Fruit fly (Drosophila melanogaster): ENCODE measurements around the gene Pak3.

- no peak for TF ChIP-seq Myc (optimal IDR thresholded peaks at IDR 0.05)
- TF ChIP-seq psq (optimal IDR thresholded peaks at IDR 0.05): no peak
- no peak for TF ChIP-seq Sin3A (optimal IDR thresholded peaks at IDR 0.05)
- TF ChIP-seq h (optimal IDR thresholded peaks at IDR 0.05): no peak
Measured at dm6 chr3R:16449187-16449973, 4.2 kb downstream of the Pak3 start.

Data from Kc167 (cell line).